Worm (Caenorhabditis elegans) whole organism, early embryonic: Measurements from ENCODE around the gene pfd-2.

Source experiments
- ama-1 ChIP-seq: fragments of 150-350 bp; optimal IDR thresholded peaks from 2 replicates; lab custom pipeline; 2014
- flt-1 ChIP-seq: fragments of 200-800 bp; sonication (Bioruptor generic); IDR thresholded peaks from 2 replicates; pipeline ENCODE4 v1.3.6; 2022; ENCODE audit warnings: missing genetic modification characterization, missing compliant biosample characterization
- sea-1 ChIP-seq: fragments of 200-800 bp; sonication (Bioruptor generic); conservative IDR thresholded peaks from 2 replicates; pipeline ENCODE4 v1.3.6; 2022; ENCODE audit warnings: missing genetic modification characterization, missing compliant biosample characterization
- tbx-11 ChIP-seq: fragments of 200-800 bp; sonication (Bioruptor generic); IDR thresholded peaks from 2 replicates; pipeline ENCODE4 v1.3.6; 2022; ENCODE audit warnings: missing genetic modification characterization, missing compliant biosample characterization

ce11 chrII:4286921-4287320, 39.6 kb upstream of the pfd-2 start:
- TF ChIP-seq flt-1 (GFP tag; lab: Robert Waterston, UW) = no peak
- TF ChIP-seq sea-1 (GFP tag; lab: Robert Waterston, UW) = no peak
- no peak for TF ChIP-seq ama-1 (lab: Kevin White, UChicago)
- no peak for TF ChIP-seq tbx-11 (GFP tag; lab: Robert Waterston, UW)
